Worm (Caenorhabditis elegans): Measurements from ENCODE around the gene sir-2.1.

DNA sequence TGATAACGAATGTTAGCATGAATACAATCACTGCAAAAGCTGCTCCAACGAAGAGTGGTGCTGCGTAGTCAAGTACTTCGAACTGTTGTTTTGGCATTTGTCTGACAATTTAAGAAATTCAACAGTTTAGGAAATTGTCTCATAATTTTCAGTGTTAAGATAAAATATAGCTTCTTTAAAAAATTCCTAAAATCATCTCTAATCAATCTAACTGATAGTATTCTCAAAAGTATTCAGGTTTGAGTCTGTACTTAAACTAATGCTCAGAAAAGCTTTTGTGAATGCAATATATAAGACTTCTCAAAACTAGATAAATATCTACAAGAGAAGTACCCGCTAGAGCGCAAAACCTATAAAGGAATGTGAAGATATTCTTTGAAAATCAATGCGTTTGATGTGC lies 28.8 kb upstream of the sir-2.1 start, which contains the start of gene R10H10.4:
- no peak for TF ChIP-seq nhr-12 (tag; optimal IDR thresholded peaks at IDR 0.05)
- no peak for TF ChIP-seq nhr-77 (tag; optimal IDR thresholded peaks at IDR 0.05)
- no peak for TF ChIP-seq elt-2 (tag; optimal IDR thresholded peaks at IDR 0.05)
